Fruit fly (Drosophila melanogaster): ENCODE results near the gene PolA2.

dm6 chr3R:27272233-27272632 lies 33.3 kb downstream of the PolA2 start:
- TF ChIP-seq CG8478 (optimal IDR thresholded peaks at IDR 0.05) = no peak
- no peak for TF ChIP-seq CTCF (optimal IDR thresholded peaks at IDR 0.05)
